Worm (Caenorhabditis elegans) whole organism, mixed stage, embryonic: ENCODE measurements around the gene mdt-22.

Source experiments
- elt-1 ChIP-seq: sonication (generic microtip); optimal IDR thresholded peaks from 2 replicates; lab custom pipeline; 2017; ENCODE audit warnings: missing genetic modification characterization, mild to moderate bottlenecking, missing compliant biosample characterization, antibody characterized with exemption, moderate library complexity, borderline replicate concordance; ENCODE audit not compliant: insufficient read depth
- elt-3 ChIP-seq: fragments of 150-350 bp; optimal IDR thresholded peaks from 2 replicates; lab custom pipeline; 2014; ENCODE audit warnings: missing biosample characterization, missing genetic modification characterization
- snpc-4 ChIP-seq: fragments of 150-350 bp; optimal IDR thresholded peaks from 2 replicates; lab custom pipeline; 2014; ENCODE audit warnings: missing biosample characterization, missing genetic modification characterization
- unc-39 ChIP-seq: fragments of 150-350 bp; optimal IDR thresholded peaks from 2 replicates; lab custom pipeline; 2014; ENCODE audit warnings: missing biosample characterization, missing genetic modification characterization

DNA sequence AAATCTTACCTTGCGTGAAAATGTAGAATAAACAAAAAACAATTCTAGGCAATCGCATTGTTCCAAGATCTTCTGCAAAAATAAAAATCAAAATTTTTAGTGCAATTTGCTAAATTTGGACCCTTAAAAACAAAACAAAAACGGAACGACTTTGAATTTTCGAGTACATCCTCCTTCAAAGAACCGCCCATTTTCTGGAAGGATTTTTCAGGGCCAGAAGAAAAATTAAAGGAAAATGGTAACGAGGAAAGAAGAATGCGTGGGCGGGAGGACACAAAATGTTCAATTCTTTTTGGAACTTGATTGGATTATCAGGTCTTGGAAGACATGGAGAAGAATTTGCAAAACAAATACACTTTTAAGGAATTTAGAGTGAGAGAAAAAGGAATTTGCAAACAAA, 29.9 kb upstream of the mdt-22 start, which contains the start of gene F54B3.4:
- TF ChIP-seq unc-39 (tag; lab: Kevin White, UChicago) (no peak), elt-3 (tag; lab: Kevin White, UChicago) (no peak), elt-1 (tag; lab: Kevin White, UChicago) (no peak), snpc-4 (no peak)
